Fruit fly (Drosophila melanogaster) whole organism, prepupa: Measurements from ENCODE around the gene Dci.
A peak's percentile ranks its signal among the peaks of the same experiment; 100 is the strongest.

ENCODE experiments used
- Blimp-1 ChIP-seq: fragments of 200-800 bp; sonication (Bioruptor generic); optimal IDR thresholded peaks from 3 replicates; lab custom pipeline; 2017; ENCODE audit warnings: missing biosample characterization, missing genetic modification characterization, mild to moderate bottlenecking, moderate library complexity, missing genetic modification reagents
- CG10631 ChIP-seq: fragments of 200-800 bp; sonication (Bioruptor generic); optimal IDR thresholded peaks from 2 replicates; lab custom pipeline; 2016; ENCODE audit warnings: missing biosample characterization, missing genetic modification characterization
- CG10669 ChIP-seq: fragments of 200-800 bp; sonication (Bioruptor generic); optimal IDR thresholded peaks from 3 replicates; lab custom pipeline; 2018; ENCODE audit warnings: missing biosample characterization, mild to moderate bottlenecking, missing genetic modification characterization, moderate library complexity
- CG11294 ChIP-seq: fragments of 200-800 bp; sonication (Bioruptor generic); IDR thresholded peaks from 2 replicates; pipeline ENCODE4 v1.3.6; 2022; ENCODE audit warnings: missing biosample characterization, missing genetic modification characterization
- CG11762 ChIP-seq: fragments of 200-800 bp; sonication (Bioruptor generic); optimal IDR thresholded peaks from 3 replicates; lab custom pipeline; 2016; ENCODE audit warnings: missing biosample characterization, missing genetic modification characterization; ENCODE audit not compliant: insufficient read depth
- CG11902 ChIP-seq: fragments of 200-800 bp; sonication (Bioruptor generic); optimal IDR thresholded peaks from 3 replicates; lab custom pipeline; 2016; ENCODE audit warnings: missing biosample characterization, missing genetic modification characterization
- CG15336 ChIP-seq: fragments of 200-800 bp; sonication (Bioruptor generic); IDR thresholded peaks from 2 replicates; pipeline ENCODE4 v1.3.6; 2022; ENCODE audit warnings: missing biosample characterization, missing genetic modification characterization
- CG16779 ChIP-seq: fragments of 200-800 bp; sonication (Bioruptor generic); optimal IDR thresholded peaks from 3 replicates; lab custom pipeline; 2017; ENCODE audit warnings: missing biosample characterization, mild to moderate bottlenecking, missing genetic modification characterization
- CG3032 ChIP-seq: fragments of 200-800 bp; optimal IDR thresholded peaks from 2 replicates; lab custom pipeline; 2019; ENCODE audit warnings: missing biosample characterization, mild to moderate bottlenecking, missing genetic modification characterization, moderate library complexity
- CG31627 ChIP-seq: fragments of 200-800 bp; sonication (Bioruptor generic); optimal IDR thresholded peaks from 3 replicates; lab custom pipeline; 2016; ENCODE audit warnings: missing biosample characterization, missing genetic modification characterization
- CG32006 ChIP-seq: fragments of 200-800 bp; sonication (Bioruptor generic); optimal IDR thresholded peaks from 3 replicates; lab custom pipeline; 2017; ENCODE audit warnings: missing biosample characterization, mild to moderate bottlenecking, missing genetic modification characterization
- CG34406 ChIP-seq: fragments of 200-800 bp; sonication (Bioruptor generic); optimal IDR thresholded peaks from 3 replicates; lab custom pipeline; 2016; ENCODE audit warnings: missing biosample characterization, missing genetic modification characterization
- CG3919 ChIP-seq: fragments of 200-800 bp; sonication (Bioruptor generic); optimal IDR thresholded peaks from 3 replicates; lab custom pipeline; 2016; ENCODE audit warnings: missing biosample characterization, missing genetic modification characterization
- CG4318 ChIP-seq: fragments of 200-800 bp; sonication (Bioruptor generic); optimal IDR thresholded peaks from 3 replicates; lab custom pipeline; 2017; ENCODE audit warnings: missing biosample characterization, mild to moderate bottlenecking, missing genetic modification characterization
- CG6163 ChIP-seq: fragments of 200-800 bp; sonication (Bioruptor generic); IDR thresholded peaks from 3 replicates; pipeline ENCODE4 v1.3.6; 2022; ENCODE audit warnings: missing biosample characterization, missing genetic modification characterization
- CG6276 ChIP-seq: fragments of 200-800 bp; sonication (Bioruptor generic); optimal IDR thresholded peaks from 2 replicates; lab custom pipeline; 2017; ENCODE audit warnings: missing biosample characterization, mild to moderate bottlenecking, missing genetic modification characterization
- CG6792 ChIP-seq: fragments of 200-800 bp; sonication (Bioruptor generic); optimal IDR thresholded peaks from 3 replicates; lab custom pipeline; 2016; ENCODE audit warnings: missing biosample characterization, missing genetic modification characterization
- CG6854 ChIP-seq: fragments of 200-800 bp; sonication (Bioruptor generic); optimal IDR thresholded peaks from 2 replicates; lab custom pipeline; 2017; ENCODE audit warnings: missing biosample characterization, mild to moderate bottlenecking, missing genetic modification characterization
- CG7368 ChIP-seq: fragments of 200-800 bp; sonication (Bioruptor generic); optimal IDR thresholded peaks from 3 replicates; lab custom pipeline; 2016; ENCODE audit warnings: missing biosample characterization, missing genetic modification characterization
- CG8319 ChIP-seq: fragments of 200-800 bp; sonication (Bioruptor generic); optimal IDR thresholded peaks from 3 replicates; lab custom pipeline; 2016; ENCODE audit warnings: missing biosample characterization, missing genetic modification characterization
- CG8632 ChIP-seq: fragments of 200-800 bp; sonication (Bioruptor generic); optimal IDR thresholded peaks from 3 replicates; lab custom pipeline; 2016; ENCODE audit warnings: missing biosample characterization, missing genetic modification characterization
- CG9139 ChIP-seq: fragments of 200-800 bp; sonication (Bioruptor generic); optimal IDR thresholded peaks from 3 replicates; lab custom pipeline; 2017; ENCODE audit warnings: missing biosample characterization, mild to moderate bottlenecking, missing genetic modification characterization
- Eip75B ChIP-seq: fragments of 200-800 bp; sonication (Bioruptor generic); optimal IDR thresholded peaks from 3 replicates; lab custom pipeline; 2016; ENCODE audit warnings: missing biosample characterization, missing genetic modification characterization
- Eip93F ChIP-seq: fragments of 200-800 bp; sonication (Bioruptor generic); optimal IDR thresholded peaks from 2 replicates; lab custom pipeline; 2016; ENCODE audit warnings: missing biosample characterization, mild to moderate bottlenecking, missing genetic modification characterization
- Ets21C ChIP-seq: fragments of 200-800 bp; sonication (Bioruptor generic); optimal IDR thresholded peaks from 3 replicates; lab custom pipeline; 2016; ENCODE audit warnings: missing biosample characterization, missing genetic modification characterization
- Gug ChIP-seq: fragments of 200-800 bp; sonication (Bioruptor generic); IDR thresholded peaks from 2 replicates; pipeline ENCODE4 v1.3.6; 2022; ENCODE audit warnings: missing biosample characterization, missing genetic modification characterization
- Hr39 ChIP-seq: fragments of 200-800 bp; sonication (Bioruptor generic); optimal IDR thresholded peaks from 2 replicates; lab custom pipeline; 2016; ENCODE audit warnings: missing biosample characterization, missing genetic modification characterization
- Lpt ChIP-seq: fragments of 200-800 bp; sonication (Bioruptor generic); optimal IDR thresholded peaks from 3 replicates; lab custom pipeline; 2016; ENCODE audit warnings: missing biosample characterization, missing genetic modification characterization
- Met ChIP-seq: fragments of 200-800 bp; sonication (Bioruptor generic); optimal IDR thresholded peaks from 3 replicates; lab custom pipeline; 2016; ENCODE audit warnings: missing biosample characterization, missing genetic modification characterization
- OdsH ChIP-seq: fragments of 200-800 bp; sonication (Bioruptor generic); optimal IDR thresholded peaks from 3 replicates; lab custom pipeline; 2016; ENCODE audit warnings: missing biosample characterization, missing genetic modification characterization
- Smox ChIP-seq: fragments of 200-800 bp; sonication (Bioruptor generic); optimal IDR thresholded peaks from 3 replicates; lab custom pipeline; 2016; ENCODE audit warnings: missing biosample characterization, missing genetic modification characterization
- Sox102F ChIP-seq: fragments of 200-800 bp; sonication (Bioruptor generic); optimal IDR thresholded peaks from 2 replicates; lab custom pipeline; 2016; ENCODE audit warnings: missing biosample characterization, mild to moderate bottlenecking, missing genetic modification characterization
- Sox15 ChIP-seq: fragments of 200-800 bp; sonication (Bioruptor generic); optimal IDR thresholded peaks from 3 replicates; lab custom pipeline; 2016; ENCODE audit warnings: missing biosample characterization, missing genetic modification characterization
- achi ChIP-seq: fragments of 200-800 bp; sonication (Bioruptor generic); optimal IDR thresholded peaks from 3 replicates; lab custom pipeline; 2016; ENCODE audit warnings: missing biosample characterization, missing genetic modification characterization
- acj6 ChIP-seq: fragments of 200-800 bp; sonication (Bioruptor generic); optimal IDR thresholded peaks from 3 replicates; lab custom pipeline; 2016; ENCODE audit warnings: missing biosample characterization, missing genetic modification characterization
- cyc ChIP-seq: fragments of 200-800 bp; sonication (Bioruptor generic); optimal IDR thresholded peaks from 3 replicates; lab custom pipeline; 2016; ENCODE audit warnings: missing biosample characterization, missing genetic modification characterization
- dsx ChIP-seq: fragments of 200-800 bp; optimal IDR thresholded peaks from 3 replicates; lab custom pipeline; 2019; ENCODE audit warnings: missing biosample characterization, mild to moderate bottlenecking, missing genetic modification characterization, moderate library complexity; ENCODE audit not compliant: poor library complexity, severe bottlenecking
- fd85E ChIP-seq: fragments of 200-800 bp; sonication (Bioruptor generic); optimal IDR thresholded peaks from 3 replicates; lab custom pipeline; 2016; ENCODE audit warnings: missing biosample characterization, missing genetic modification characterization
- fkh ChIP-seq: fragments of 200-800 bp; sonication (Bioruptor generic); optimal IDR thresholded peaks from 3 replicates; lab custom pipeline; 2017; ENCODE audit warnings: missing biosample characterization, mild to moderate bottlenecking, missing genetic modification characterization, moderate library complexity
- lz ChIP-seq: fragments of 200-800 bp; sonication (Bioruptor generic); optimal IDR thresholded peaks from 3 replicates; lab custom pipeline; 2016; ENCODE audit warnings: missing biosample characterization, missing genetic modification characterization
- net ChIP-seq: fragments of 200-800 bp; sonication (Bioruptor generic); optimal IDR thresholded peaks from 3 replicates; lab custom pipeline; 2016; ENCODE audit warnings: missing biosample characterization, missing genetic modification characterization
- pdm3 ChIP-seq: fragments of 200-800 bp; sonication (Bioruptor generic); optimal IDR thresholded peaks from 3 replicates; lab custom pipeline; 2016; ENCODE audit warnings: missing biosample characterization, missing genetic modification characterization
- salr ChIP-seq, 2 experiments: fragments of 200-800 bp; sonication (Bioruptor generic); optimal IDR thresholded peaks; 3 replicates each; lab custom pipeline; 2016 to 2018; ENCODE audit warnings: missing biosample characterization in 2 of 2, missing genetic modification characterization in 2 of 2, mild to moderate bottlenecking in 1 of 2
- ss ChIP-seq, 2 experiments: fragments of 200-800 bp; sonication (Bioruptor generic); optimal IDR thresholded peaks; 2 replicates in 1 of 2; 3 replicates in 1 of 2; lab custom pipeline; 2017 to 2018; ENCODE audit warnings: mild to moderate bottlenecking in 2 of 2, missing biosample characterization in 2 of 2, missing genetic modification characterization in 2 of 2, moderate library complexity in 1 of 2
- svp ChIP-seq: fragments of 200-800 bp; sonication (Bioruptor generic); peaks from one replicate; lab custom pipeline; 2016; ENCODE audit warnings: missing biosample characterization, missing genetic modification characterization
- topi ChIP-seq: fragments of 200-800 bp; sonication (Bioruptor generic); optimal IDR thresholded peaks from 3 replicates; lab custom pipeline; 2016; ENCODE audit warnings: missing biosample characterization, missing genetic modification characterization
- vri ChIP-seq: fragments of 200-800 bp; sonication (Bioruptor generic); optimal IDR thresholded peaks from 3 replicates; lab custom pipeline; 2016; ENCODE audit warnings: missing biosample characterization, mild to moderate bottlenecking, missing genetic modification characterization

The Dci gene

DNA sequence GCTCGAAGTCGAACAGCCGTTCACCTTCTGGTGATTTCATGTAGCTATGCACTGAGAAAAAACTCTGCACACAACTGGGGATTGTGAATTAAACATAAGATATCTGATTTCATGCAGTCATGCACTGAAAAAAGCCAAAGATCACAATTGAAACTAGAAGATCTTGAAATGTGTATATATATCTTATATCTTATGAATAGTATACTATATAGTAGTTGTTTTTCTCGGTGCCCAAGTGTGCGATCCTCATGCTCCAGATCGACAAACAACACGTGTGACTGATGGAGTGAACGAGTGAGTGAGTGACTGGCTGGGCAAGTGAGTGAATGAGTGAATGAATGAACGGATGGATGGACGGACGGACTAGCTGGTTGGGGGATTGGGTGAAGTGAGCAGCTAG, 29.2 kb upstream of the Dci start (continued):
- TF ChIP-seq CG3919 (GFP tag; lab: Kevin White, UChicago) = peak; percentile 89
- peak; percentile 69 for TF ChIP-seq CG6854 (GFP tag; lab: Kevin White, UChicago)
- peak; percentile 43 for TF ChIP-seq CG4318 (GFP tag; lab: Kevin White, UChicago)
- peak; percentile 39 for TF ChIP-seq fd85E (GFP tag; lab: Kevin White, UChicago)
- no peak for TF ChIP-seq fkh
- peak; percentile 29 to 43 for TF ChIP-seq salr (GFP tag; optimal IDR thresholded peaks at IDR 0.05; lab: Kevin White, UChicago)
- peak; percentile 83 for TF ChIP-seq CG7368
- peak; percentile 16 for TF ChIP-seq Ets21C (GFP tag; lab: Kevin White, UChicago)
- TF ChIP-seq ss (GFP tag; optimal IDR thresholded peaks at IDR 0.05; lab: Kevin White, UChicago) = peak in 1 of 2 experiments; percentile 70
- peak; percentile 61 for TF ChIP-seq Smox (GFP tag; lab: Kevin White, UChicago)
- peak; percentile 81 for TF ChIP-seq CG34406 (GFP tag; lab: Kevin White, UChicago)
- TF ChIP-seq CG6163 (GFP tag; lab: Robert Waterston, UW) = peak; percentile 92
- peak; percentile 66 for TF ChIP-seq Sox102F (GFP tag; lab: Kevin White, UChicago)
- peak; percentile 71 for TF ChIP-seq topi (GFP tag; lab: Kevin White, UChicago)
- TF ChIP-seq pdm3 = peak; percentile 78

DNA sequence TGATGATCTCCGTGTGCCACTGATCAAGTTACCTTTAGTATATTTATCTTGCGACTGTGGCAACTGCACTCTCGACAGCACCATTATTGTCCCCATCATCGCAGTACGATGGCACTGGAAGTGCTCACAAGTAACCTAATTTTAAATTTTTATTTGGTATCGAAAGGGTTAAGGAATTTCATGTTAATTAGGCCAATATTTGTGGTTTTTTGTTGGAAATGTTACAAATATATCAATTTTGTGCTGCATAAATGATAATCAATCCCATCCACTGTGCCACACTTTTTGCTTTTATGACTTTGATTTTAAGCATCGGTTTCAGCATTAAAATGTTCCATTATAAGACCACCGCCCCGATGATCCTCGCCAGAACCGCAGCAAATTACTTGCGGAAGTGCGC, 28.5 kb upstream of the Dci start:
- TF ChIP-seq Blimp-1 (GFP tag; lab: Kevin White, UChicago) (no peak), CG10631 (GFP tag; lab: Kevin White, UChicago) (peak; percentile 67), CG7368 (peak; percentile 75), topi (GFP tag; lab: Kevin White, UChicago) (peak; percentile 79), CG9139 (GFP tag; lab: Kevin White, UChicago) (no peak), CG10669 (GFP tag; lab: Kevin White, UChicago) (peak; percentile 75), CG6276 (GFP tag; lab: Kevin White, UChicago) (no peak), achi (peak; percentile 82), Gug (GFP tag; lab: Robert Waterston, UW) (peak; percentile 47; the same call in 1 of the 2 replicates), net (GFP tag; lab: Kevin White, UChicago) (peak; percentile 50), ss (GFP tag; optimal IDR thresholded peaks at IDR 0.05; lab: Kevin White, UChicago) (peak; percentile 11 to 56), CG8632 (GFP tag; lab: Kevin White, UChicago) (peak; percentile 70), svp (GFP tag; lab: Kevin White, UChicago) (peak; percentile 74), acj6 (GFP tag; lab: Kevin White, UChicago) (peak; percentile 73), CG11294 (GFP tag; lab: Robert Waterston, UW) (no peak), dsx (GFP tag; lab: Kevin White, UChicago) (no peak), CG4318 (GFP tag; lab: Kevin White, UChicago) (no peak), CG6163 (GFP tag; lab: Robert Waterston, UW) (peak; percentile 85), lz (GFP tag; lab: Kevin White, UChicago) (peak; percentile 71), CG34406 (GFP tag; lab: Kevin White, UChicago) (peak; percentile 73), fd85E (GFP tag; lab: Kevin White, UChicago) (peak; percentile 30), CG11762 (GFP tag; lab: Kevin White, UChicago) (peak; percentile 59), fkh (no peak), CG3919 (GFP tag; lab: Kevin White, UChicago) (peak; percentile 77), cyc (GFP tag; lab: Kevin White, UChicago) (peak; percentile 80), Eip75B (GFP tag; lab: Kevin White, UChicago) (peak; percentile 83), CG16779 (no peak), Sox15 (GFP tag; lab: Kevin White, UChicago) (peak; percentile 53), CG11902 (peak; percentile 51), CG31627 (GFP tag; lab: Kevin White, UChicago) (peak; percentile 78), Lpt (GFP tag; lab: Kevin White, UChicago) (peak; percentile 21), CG6854 (GFP tag; lab: Kevin White, UChicago) (peak; percentile 50), CG15336 (GFP tag; lab: Robert Waterston, UW) (peak; percentile 53), CG3032 (tag; lab: Kevin White, UChicago) (peak; percentile 75), salr (GFP tag; optimal IDR thresholded peaks at IDR 0.05; lab: Kevin White, UChicago) (peak; percentile 23 to 48), Met (GFP tag; lab: Kevin White, UChicago) (peak; percentile 83), CG8319 (GFP tag; lab: Kevin White, UChicago) (peak; percentile 58), CG32006 (peak; percentile 57), Smox (GFP tag; lab: Kevin White, UChicago) (peak; percentile 80), OdsH (peak; percentile 79), pdm3 (peak; percentile 75), Eip93F (GFP tag; lab: Kevin White, UChicago) (peak; percentile 49), Hr39 (peak; percentile 85), Sox102F (GFP tag; lab: Kevin White, UChicago) (peak; percentile 86), CG6792 (GFP tag; lab: Kevin White, UChicago) (peak; percentile 67), vri (GFP tag; lab: Kevin White, UChicago) (peak; percentile 36)
